Worm (Caenorhabditis elegans): ENCODE data around the gene smf-3.

Gene smf-3

ce11 chrIV:2618611-2619010 is at the start of gene smf-3:
smf-3 (plus strand) TSS chrIV:2618869.
- no peak for TF ChIP-seq pros-1 (tag; optimal IDR thresholded peaks at IDR 0.05)
- TF ChIP-seq pha-2 (tag; optimal IDR thresholded peaks at IDR 0.05), result no peak
- TF ChIP-seq elt-2 (tag; optimal IDR thresholded peaks at IDR 0.05), result peak; percentile 83
- no peak for TF ChIP-seq pag-3 (tag; optimal IDR thresholded peaks at IDR 0.05; ENCODE audit: borderline replicate concordance)
- TF ChIP-seq ceh-9 (tag; optimal IDR thresholded peaks at IDR 0.05), result no peak
- TF ChIP-seq ceh-34 (tag; optimal IDR thresholded peaks at IDR 0.05), result no peak

- TF ChIP-seq pat-9 (tag; optimal IDR thresholded peaks at IDR 0.05) (no peak), hlh-6 (tag; optimal IDR thresholded peaks at IDR 0.05) (no peak), ref-2 (tag; optimal IDR thresholded peaks at IDR 0.05) (no peak), ahr-1 (tag; optimal IDR thresholded peaks at IDR 0.05) (no peak), fkh-10 (GFP tag; optimal IDR thresholded peaks at IDR 0.05) (no peak), F13H6.1 (tag; optimal IDR thresholded peaks at IDR 0.05) (no peak), pha-4 (tag; optimal IDR thresholded peaks at IDR 0.05) (no peak), unc-3 (GFP tag; conservative IDR thresholded peaks at IDR 0.05) (no peak), unc-3 (tag; optimal IDR thresholded peaks at IDR 0.05) (no peak), ama-1 (optimal IDR thresholded peaks at IDR 0.05) (no peak), Y22D7AL.16 (tag; optimal IDR thresholded peaks at IDR 0.05) (no peak), ceh-19 (GFP tag; optimal IDR thresholded peaks at IDR 0.05) (no peak), sox-4 (tag; optimal IDR thresholded peaks at IDR 0.05) (no peak), che-1 (tag; optimal IDR thresholded peaks at IDR 0.05) (no peak), pqm-1 (tag; optimal IDR thresholded peaks at IDR 0.05) (no peak), C08G9.2 (tag; optimal IDR thresholded peaks at IDR 0.05) (no peak), sdc-2 (tag; optimal IDR thresholded peaks at IDR 0.05) (no peak), nhr-232 (tag; optimal IDR thresholded peaks at IDR 0.05) (no peak), ztf-16 (tag; optimal IDR thresholded peaks at IDR 0.05) (no peak), eyg-1 (tag; optimal IDR thresholded peaks at IDR 0.05) (no peak), dmd-4 (tag; optimal IDR thresholded peaks at IDR 0.05; ENCODE audit: borderline replicate concordance) (no peak)
These were observed 46.6 kb upstream of the smf-3 start, which contains the start of gene Y69A2AR.51 for ce11 chrIV:2572107-2572506. Y69A2AR.51 (plus strand) TSS chrIV:2572407.

- TF ChIP-seq eyg-1 (tag; optimal IDR thresholded peaks at IDR 0.05), result no peak
- no peak for TF ChIP-seq elt-2 (tag; optimal IDR thresholded peaks at IDR 0.05)
- no peak for TF ChIP-seq mec-3 (tag; optimal IDR thresholded peaks at IDR 0.05; ENCODE audit: borderline replicate concordance)
- no peak for TF ChIP-seq hlh-8 (tag; optimal IDR thresholded peaks at IDR 0.05)
- TF ChIP-seq ceh-9 (tag; optimal IDR thresholded peaks at IDR 0.05), result no peak
- no peak for TF ChIP-seq F13H6.1 (tag; optimal IDR thresholded peaks at IDR 0.05)
- no peak for TF ChIP-seq elt-4 (tag; optimal IDR thresholded peaks at IDR 0.05)
- no peak for TF ChIP-seq ref-2 (tag; optimal IDR thresholded peaks at IDR 0.05)
- no peak for TF ChIP-seq ceh-19 (GFP tag; optimal IDR thresholded peaks at IDR 0.05)
These were observed 45.5 kb upstream of the smf-3 start for ce11 chrIV:2573122-2573521.

DNA sequence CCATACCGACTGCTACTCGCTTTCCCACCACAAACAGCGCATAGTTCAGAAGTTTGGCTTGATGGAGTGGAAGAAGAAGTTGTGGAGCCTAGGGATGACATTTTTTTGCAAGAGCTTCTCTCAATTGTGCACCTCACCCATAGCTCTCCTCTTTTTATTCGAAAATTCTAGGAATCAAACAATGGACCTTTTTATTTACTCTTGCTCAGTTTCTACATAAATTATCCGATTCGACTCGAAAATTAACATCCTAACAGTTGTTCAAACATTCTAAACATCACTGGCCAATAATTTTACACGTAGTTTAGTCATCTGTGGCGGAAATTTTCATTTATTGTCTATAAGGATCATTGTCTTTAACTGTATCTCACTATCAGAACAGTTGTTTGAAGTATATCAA is 37.2 kb upstream of the smf-3 start, which contains the start of gene nhr-242:
Gene nhr-242 (minus strand): TSS at position 101 of the 400 bp plus-strand sequence.
- TF ChIP-seq fkh-6 (tag; optimal IDR thresholded peaks at IDR 0.05) (no peak), tbx-7 (tag; optimal IDR thresholded peaks at IDR 0.05) (no peak), unc-55 (GFP tag; optimal IDR thresholded peaks at IDR 0.05) (no peak), hlh-6 (tag; optimal IDR thresholded peaks at IDR 0.05) (no peak), ceh-45 (GFP tag; IDR thresholded peaks at IDR 0.05) (no peak)

ce11 chrIV:2597417-2597816 is 21.3 kb upstream of the smf-3 start, which contains the start of gene Y69A2AR.47:
Y69A2AR.47 (plus strand) TSS chrIV:2597717.
- TF ChIP-seq fax-1 (tag; optimal IDR thresholded peaks at IDR 0.05), result no peak
- no peak for TF ChIP-seq pros-1 (tag; optimal IDR thresholded peaks at IDR 0.05)
- no peak for TF ChIP-seq lin-11 (tag; optimal IDR thresholded peaks at IDR 0.05)
